Fruit fly (Drosophila melanogaster): ENCODE data around the gene CG6073.
A peak's percentile ranks its signal among the peaks of the same experiment; 100 is the strongest.

Gene CG6073

DNA sequence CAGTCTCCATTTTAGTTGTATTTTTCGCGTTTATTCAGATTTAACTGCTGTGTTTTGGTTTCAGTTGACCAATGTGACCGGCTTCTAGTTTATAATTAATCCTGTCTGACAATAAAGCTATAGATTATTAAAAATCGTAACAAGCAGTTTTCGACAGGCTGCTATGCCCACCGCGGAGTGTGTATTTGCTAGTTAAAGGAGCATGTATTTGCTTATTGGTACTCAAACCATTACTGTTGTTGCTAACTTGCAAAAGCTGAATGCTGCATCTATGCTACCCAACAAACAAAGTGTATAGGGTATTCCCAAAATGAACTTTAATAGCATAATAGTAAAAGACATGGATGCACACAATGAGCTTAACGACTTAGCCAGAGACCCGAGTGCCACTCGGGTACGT is at the start of gene CG6073 (continued):
- TF ChIP-seq CG1529 (GFP tag; optimal IDR thresholded peaks at IDR 0.05): no peak
- peak; percentile 43 for TF ChIP-seq CG2678 (tag; optimal IDR thresholded peaks at IDR 0.05)
- peak; percentile 9 to 12 for TF ChIP-seq Hr51 (GFP tag; optimal IDR thresholded peaks at IDR 0.05)
- TF ChIP-seq NC2β (GFP tag; optimal IDR thresholded peaks at IDR 0.05): peak; percentile 58
- TF ChIP-seq Chrac-16 (GFP tag; optimal IDR thresholded peaks at IDR 0.05): peak; percentile 13
- TF ChIP-seq pho (GFP tag; optimal IDR thresholded peaks at IDR 0.05): peak; percentile 59
- no peak for TF ChIP-seq run (tag; optimal IDR thresholded peaks at IDR 0.05)
- no peak for TF ChIP-seq CG12236 (GFP tag; optimal IDR thresholded peaks at IDR 0.05)
- TF ChIP-seq ap (GFP tag; IDR thresholded peaks at IDR 0.05): no peak
- TF ChIP-seq pnt (GFP tag; optimal IDR thresholded peaks at IDR 0.05): peak; percentile 56
- TF ChIP-seq CG14710 (tag; optimal IDR thresholded peaks at IDR 0.05): peak; percentile 72
- TF ChIP-seq Lim3 (GFP tag; IDR thresholded peaks at IDR 0.05): no peak
- TF ChIP-seq tup (GFP tag; optimal IDR thresholded peaks at IDR 0.05): no peak
- TF ChIP-seq CG2889 (GFP tag; IDR thresholded peaks at IDR 0.05): no peak
- peak; percentile 62 for TF ChIP-seq CG11398 (GFP tag; optimal IDR thresholded peaks at IDR 0.05)
- no peak for TF ChIP-seq C15 (GFP tag; IDR thresholded peaks at IDR 0.05)
- TF ChIP-seq sug (tag; optimal IDR thresholded peaks at IDR 0.05): peak; percentile 64
- TF ChIP-seq grau (tag; optimal IDR thresholded peaks at IDR 0.05): peak; percentile 29
- TF ChIP-seq CG10267 (tag; optimal IDR thresholded peaks at IDR 0.05): peak; percentile 43
- TF ChIP-seq dm (GFP tag; optimal IDR thresholded peaks at IDR 0.05): peak; percentile 94
- no peak for TF ChIP-seq trh (GFP tag; optimal IDR thresholded peaks at IDR 0.05)
- no peak for TF ChIP-seq CG3726 (GFP tag; IDR thresholded peaks at IDR 0.05)
- TF ChIP-seq CG18764 (GFP tag; optimal IDR thresholded peaks at IDR 0.05): no peak
- peak; percentile 40; the same call in 1 of the 3 replicates for TF ChIP-seq H15 (GFP tag; IDR thresholded peaks at IDR 0.05)
- TF ChIP-seq bab2 (GFP tag; optimal IDR thresholded peaks at IDR 0.05): no peak
- peak; percentile 58 for TF ChIP-seq CTCF (GFP tag; optimal IDR thresholded peaks at IDR 0.05)
- no peak for TF ChIP-seq CG11247 (GFP tag; IDR thresholded peaks at IDR 0.05)
- TF ChIP-seq fd3F (GFP tag; optimal IDR thresholded peaks at IDR 0.05): peak; percentile 4
- no peak for TF ChIP-seq Nf-YB (GFP tag; optimal IDR thresholded peaks at IDR 0.05)
- peak; percentile 70 for TF ChIP-seq CG11504 (tag; optimal IDR thresholded peaks at IDR 0.05)
- no peak for TF ChIP-seq lov (optimal IDR thresholded peaks at IDR 0.05)
- TF ChIP-seq lov (GFP tag; IDR thresholded peaks at IDR 0.05): no peak
- peak; percentile 49 for TF ChIP-seq tx (GFP tag; optimal IDR thresholded peaks at IDR 0.05)
- TF ChIP-seq CG9609 (GFP tag; optimal IDR thresholded peaks at IDR 0.05): peak; percentile 77
- no peak for TF ChIP-seq CG30431 (GFP tag; optimal IDR thresholded peaks at IDR 0.05)
- TF ChIP-seq wek (GFP tag; optimal IDR thresholded peaks at IDR 0.05): peak; percentile 86
- peak; percentile 4 for TF ChIP-seq CG10543 (GFP tag; optimal IDR thresholded peaks at IDR 0.05)
- TF ChIP-seq chn (GFP tag; optimal IDR thresholded peaks at IDR 0.05): peak; percentile 26
- TF ChIP-seq zf30C (GFP tag; optimal IDR thresholded peaks at IDR 0.05): no peak
- TF ChIP-seq schlank (tag; optimal IDR thresholded peaks at IDR 0.05): no peak
- TF ChIP-seq lilli (GFP tag; optimal IDR thresholded peaks at IDR 0.05): peak; percentile 33
- TF ChIP-seq Dll (GFP tag; IDR thresholded peaks at IDR 0.05; ENCODE audit: partially characterized antibody): no peak
- no peak for TF ChIP-seq kni (GFP tag; optimal IDR thresholded peaks at IDR 0.05)
- no peak for TF ChIP-seq NK7.1 (GFP tag; optimal IDR thresholded peaks at IDR 0.05)
- 0 out of 2 replicates have a peak, but pooled peaks have one; percentile 37 for TF ChIP-seq CG31441 (GFP tag; IDR thresholded peaks at IDR 0.05)
- no peak for TF ChIP-seq chm (GFP tag; IDR thresholded peaks at IDR 0.05)
- TF ChIP-seq CG7839 (tag; optimal IDR thresholded peaks at IDR 0.05): peak; percentile 36
- TF ChIP-seq Adf1 (GFP tag; IDR thresholded peaks at IDR 0.05): peak; percentile 33
- peak; percentile 35; the same call in 1 of the 2 replicates for TF ChIP-seq E2f2 (GFP tag; IDR thresholded peaks at IDR 0.05)
- TF ChIP-seq CG30403 (GFP tag; optimal IDR thresholded peaks at IDR 0.05): peak; percentile 57
- TF ChIP-seq cad (GFP tag; optimal IDR thresholded peaks at IDR 0.05): no peak
- TF ChIP-seq CG1647 (GFP tag; optimal IDR thresholded peaks at IDR 0.05): peak; percentile 56
- TF ChIP-seq pita (GFP tag; optimal IDR thresholded peaks at IDR 0.05): peak; percentile 91
